Fruit fly (Drosophila melanogaster) whole organism, prepupa: ENCODE measurements around the gene CG10750.

Experiments used
- Blimp-1 ChIP-seq: fragments of 200-800 bp; sonication (Bioruptor generic); optimal IDR thresholded peaks from 3 replicates; lab custom pipeline; 2017; ENCODE audit warnings: missing biosample characterization, missing genetic modification characterization, mild to moderate bottlenecking, moderate library complexity, missing genetic modification reagents
- CG10631 ChIP-seq: fragments of 200-800 bp; sonication (Bioruptor generic); optimal IDR thresholded peaks from 2 replicates; lab custom pipeline; 2016; ENCODE audit warnings: missing biosample characterization, missing genetic modification characterization
- CG10669 ChIP-seq: fragments of 200-800 bp; sonication (Bioruptor generic); optimal IDR thresholded peaks from 3 replicates; lab custom pipeline; 2018; ENCODE audit warnings: missing biosample characterization, mild to moderate bottlenecking, missing genetic modification characterization, moderate library complexity
- CG11294 ChIP-seq: fragments of 200-800 bp; sonication (Bioruptor generic); IDR thresholded peaks from 2 replicates; pipeline ENCODE4 v1.3.6; 2022; ENCODE audit warnings: missing biosample characterization, missing genetic modification characterization
- CG11762 ChIP-seq: fragments of 200-800 bp; sonication (Bioruptor generic); optimal IDR thresholded peaks from 3 replicates; lab custom pipeline; 2016; ENCODE audit warnings: missing biosample characterization, missing genetic modification characterization; ENCODE audit not compliant: insufficient read depth
- CG11902 ChIP-seq: fragments of 200-800 bp; sonication (Bioruptor generic); optimal IDR thresholded peaks from 3 replicates; lab custom pipeline; 2016; ENCODE audit warnings: missing biosample characterization, missing genetic modification characterization
- CG3032 ChIP-seq: fragments of 200-800 bp; optimal IDR thresholded peaks from 2 replicates; lab custom pipeline; 2019; ENCODE audit warnings: missing biosample characterization, mild to moderate bottlenecking, missing genetic modification characterization, moderate library complexity
- CG31627 ChIP-seq: fragments of 200-800 bp; sonication (Bioruptor generic); optimal IDR thresholded peaks from 3 replicates; lab custom pipeline; 2016; ENCODE audit warnings: missing biosample characterization, missing genetic modification characterization
- CG32006 ChIP-seq: fragments of 200-800 bp; sonication (Bioruptor generic); optimal IDR thresholded peaks from 3 replicates; lab custom pipeline; 2017; ENCODE audit warnings: missing biosample characterization, mild to moderate bottlenecking, missing genetic modification characterization
- CG6163 ChIP-seq: fragments of 200-800 bp; sonication (Bioruptor generic); IDR thresholded peaks from 3 replicates; pipeline ENCODE4 v1.3.6; 2022; ENCODE audit warnings: missing biosample characterization, missing genetic modification characterization
- CG6276 ChIP-seq: fragments of 200-800 bp; sonication (Bioruptor generic); optimal IDR thresholded peaks from 2 replicates; lab custom pipeline; 2017; ENCODE audit warnings: missing biosample characterization, mild to moderate bottlenecking, missing genetic modification characterization
- CG6808 ChIP-seq: fragments of 200-800 bp; sonication (Bioruptor generic); optimal IDR thresholded peaks from 3 replicates; lab custom pipeline; 2017; ENCODE audit warnings: missing biosample characterization, missing genetic modification characterization, mild to moderate bottlenecking, moderate library complexity, missing genetic modification reagents
- CG6854 ChIP-seq: fragments of 200-800 bp; sonication (Bioruptor generic); optimal IDR thresholded peaks from 2 replicates; lab custom pipeline; 2017; ENCODE audit warnings: missing biosample characterization, mild to moderate bottlenecking, missing genetic modification characterization
- CG7368 ChIP-seq: fragments of 200-800 bp; sonication (Bioruptor generic); optimal IDR thresholded peaks from 3 replicates; lab custom pipeline; 2016; ENCODE audit warnings: missing biosample characterization, missing genetic modification characterization
- CG8119 ChIP-seq: fragments of 200-800 bp; sonication (Bioruptor generic); IDR thresholded peaks from 3 replicates; pipeline ENCODE4 v1.3.6; 2022; ENCODE audit warnings: missing biosample characterization, missing genetic modification characterization
- CG8632 ChIP-seq: fragments of 200-800 bp; sonication (Bioruptor generic); optimal IDR thresholded peaks from 3 replicates; lab custom pipeline; 2016; ENCODE audit warnings: missing biosample characterization, missing genetic modification characterization
- Eip75B ChIP-seq: fragments of 200-800 bp; sonication (Bioruptor generic); optimal IDR thresholded peaks from 3 replicates; lab custom pipeline; 2016; ENCODE audit warnings: missing biosample characterization, missing genetic modification characterization
- Eip78C ChIP-seq: fragments of 200-800 bp; sonication (Bioruptor generic); peaks from one replicate; lab custom pipeline; 2016; ENCODE audit warnings: missing biosample characterization, missing genetic modification characterization
- Ets96B ChIP-seq: fragments of 200-800 bp; optimal IDR thresholded peaks from 2 replicates; lab custom pipeline; 2019; ENCODE audit warnings: missing biosample characterization, mild to moderate bottlenecking, missing genetic modification characterization, moderate library complexity
- Hr38 ChIP-seq: sonication (Bioruptor generic); optimal IDR thresholded peaks from 2 replicates; lab custom pipeline; 2016; ENCODE audit warnings: missing biosample characterization, missing genetic modification characterization
- Hr39 ChIP-seq: fragments of 200-800 bp; sonication (Bioruptor generic); optimal IDR thresholded peaks from 2 replicates; lab custom pipeline; 2016; ENCODE audit warnings: missing biosample characterization, missing genetic modification characterization
- Hr4 ChIP-seq: fragments of 200-800 bp; sonication (Bioruptor generic); optimal IDR thresholded peaks from 3 replicates; lab custom pipeline; 2016; ENCODE audit warnings: missing biosample characterization, missing genetic modification characterization
- Met ChIP-seq: fragments of 200-800 bp; sonication (Bioruptor generic); optimal IDR thresholded peaks from 3 replicates; lab custom pipeline; 2016; ENCODE audit warnings: missing biosample characterization, missing genetic modification characterization
- Sox102F ChIP-seq: fragments of 200-800 bp; sonication (Bioruptor generic); optimal IDR thresholded peaks from 2 replicates; lab custom pipeline; 2016; ENCODE audit warnings: missing biosample characterization, mild to moderate bottlenecking, missing genetic modification characterization
- Sox14 ChIP-seq: fragments of 200-800 bp; sonication (Bioruptor generic); optimal IDR thresholded peaks from 3 replicates; lab custom pipeline; 2016; ENCODE audit warnings: missing biosample characterization, missing genetic modification characterization
- acj6 ChIP-seq: fragments of 200-800 bp; sonication (Bioruptor generic); optimal IDR thresholded peaks from 3 replicates; lab custom pipeline; 2016; ENCODE audit warnings: missing biosample characterization, missing genetic modification characterization
- eg ChIP-seq: fragments of 200-800 bp; sonication (Bioruptor generic); IDR thresholded peaks from 3 replicates; pipeline ENCODE4 v1.3.6; 2022; ENCODE audit warnings: missing biosample characterization, missing genetic modification characterization
- esn ChIP-seq: fragments of 200-800 bp; sonication (Bioruptor generic); optimal IDR thresholded peaks from 2 replicates; lab custom pipeline; 2016; ENCODE audit warnings: missing biosample characterization, mild to moderate bottlenecking, missing genetic modification characterization, moderate library complexity
- lz ChIP-seq: fragments of 200-800 bp; sonication (Bioruptor generic); optimal IDR thresholded peaks from 3 replicates; lab custom pipeline; 2016; ENCODE audit warnings: missing biosample characterization, missing genetic modification characterization
- net ChIP-seq: fragments of 200-800 bp; sonication (Bioruptor generic); optimal IDR thresholded peaks from 3 replicates; lab custom pipeline; 2016; ENCODE audit warnings: missing biosample characterization, missing genetic modification characterization
- ss ChIP-seq, 2 experiments: fragments of 200-800 bp; sonication (Bioruptor generic); optimal IDR thresholded peaks; 2 replicates in 1 of 2; 3 replicates in 1 of 2; lab custom pipeline; 2017 to 2018; ENCODE audit warnings: mild to moderate bottlenecking in 2 of 2, missing biosample characterization in 2 of 2, missing genetic modification characterization in 2 of 2, moderate library complexity in 1 of 2
- svp ChIP-seq: fragments of 200-800 bp; sonication (Bioruptor generic); peaks from one replicate; lab custom pipeline; 2016; ENCODE audit warnings: missing biosample characterization, missing genetic modification characterization
- topi ChIP-seq: fragments of 200-800 bp; sonication (Bioruptor generic); optimal IDR thresholded peaks from 3 replicates; lab custom pipeline; 2016; ENCODE audit warnings: missing biosample characterization, missing genetic modification characterization
- vri ChIP-seq: fragments of 200-800 bp; sonication (Bioruptor generic); optimal IDR thresholded peaks from 3 replicates; lab custom pipeline; 2016; ENCODE audit warnings: missing biosample characterization, mild to moderate bottlenecking, missing genetic modification characterization

CG10750 gene

dm6 chr2L:19317778-19318177, 17.7 kb downstream of the CG10750 start (continued):
- TF ChIP-seq CG11762 (GFP tag; lab: Kevin White, UChicago) (peak; percentile 60), Blimp-1 (GFP tag; lab: Kevin White, UChicago) (no peak), CG32006 (GFP tag; lab: Kevin White, UChicago) (peak; percentile 80), acj6 (GFP tag; lab: Kevin White, UChicago) (peak; percentile 56), Met (GFP tag; lab: Kevin White, UChicago) (peak; percentile 18), CG8119 (peak; percentile 68), Sox102F (GFP tag; lab: Kevin White, UChicago) (no peak), CG8632 (GFP tag; lab: Kevin White, UChicago) (peak; percentile 4), CG6276 (GFP tag; lab: Kevin White, UChicago) (peak; percentile 66), CG3032 (tag; lab: Kevin White, UChicago) (peak; percentile 27), CG6808 (GFP tag; lab: Kevin White, UChicago) (peak; percentile 4), Hr39 (GFP tag; lab: Kevin White, UChicago) (peak; percentile 12), CG7368 (GFP tag; lab: Kevin White, UChicago) (no peak), ss (GFP tag; optimal IDR thresholded peaks at IDR 0.05; lab: Kevin White, UChicago) (no peak), vri (GFP tag; lab: Kevin White, UChicago) (no peak), esn (GFP tag; lab: Kevin White, UChicago) (peak; percentile 24)

- TF ChIP-seq CG6163 (GFP tag; lab: Robert Waterston, UW) (0 out of 3 replicates have a peak, but pooled peaks have one; percentile 15), CG11294 (GFP tag; lab: Robert Waterston, UW) (no peak)
Observed at dm6 chr2L:19319334-19319733, 19.3 kb downstream of the CG10750 start.

DNA sequence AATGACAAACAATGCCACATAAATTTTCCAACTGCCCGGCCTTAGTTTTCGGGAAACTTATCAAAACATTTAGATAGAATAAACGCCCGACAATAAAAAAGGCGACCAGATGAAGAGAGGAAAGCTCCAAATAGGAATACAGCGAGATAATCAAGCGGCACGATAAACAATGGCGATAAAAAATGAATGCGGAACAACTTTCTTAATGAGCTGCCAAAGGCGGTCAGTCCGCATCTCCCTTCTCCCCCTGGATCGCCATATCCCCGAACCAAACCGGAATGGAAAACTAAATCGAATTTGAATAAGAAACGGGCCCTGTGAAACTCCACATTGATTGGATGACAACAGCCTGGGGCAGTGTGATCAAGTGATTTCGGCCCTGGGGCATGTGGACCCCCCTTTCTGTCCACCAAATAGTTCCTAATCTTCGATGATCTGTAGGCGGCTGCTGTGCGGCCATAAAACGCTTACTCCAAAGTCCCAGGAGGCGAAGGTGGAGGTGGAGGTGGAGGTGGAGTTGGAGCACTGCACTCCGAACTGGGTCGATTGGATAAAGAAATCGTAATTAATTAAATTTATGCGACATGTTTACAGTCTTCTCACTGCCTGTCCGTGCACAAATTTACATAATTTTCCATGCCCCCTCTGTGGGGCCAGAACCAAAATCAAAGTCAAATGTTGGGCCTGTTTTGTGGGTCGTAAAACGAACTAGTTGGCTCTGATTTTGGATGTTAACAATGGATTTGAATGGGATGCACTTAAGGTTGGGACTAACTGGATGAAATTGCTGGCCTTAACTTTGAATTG, 20.9 kb downstream of the CG10750 start:
- TF ChIP-seq Hr38 (GFP tag; lab: Kevin White, UChicago) (no peak), CG11902 (GFP tag; lab: Kevin White, UChicago) (no peak), acj6 (GFP tag; lab: Kevin White, UChicago) (no peak), Blimp-1 (GFP tag; lab: Kevin White, UChicago) (no peak), CG11762 (GFP tag; lab: Kevin White, UChicago) (no peak), CG11294 (GFP tag; lab: Robert Waterston, UW) (no peak)

- TF ChIP-seq eg (GFP tag; lab: Robert Waterston, UW) (no peak), Hr39 (GFP tag; lab: Kevin White, UChicago) (no peak), Ets96B (tag; lab: Kevin White, UChicago) (no peak), CG3032 (tag; lab: Kevin White, UChicago) (no peak), CG31627 (GFP tag; lab: Kevin White, UChicago) (no peak), CG8632 (GFP tag; lab: Kevin White, UChicago) (no peak), ss (GFP tag; optimal IDR thresholded peaks at IDR 0.05; lab: Kevin White, UChicago) (no peak), lz (GFP tag; lab: Kevin White, UChicago) (no peak), acj6 (GFP tag; lab: Kevin White, UChicago) (no peak), CG10669 (no peak), Hr4 (no peak), topi (no peak), net (GFP tag; lab: Kevin White, UChicago) (no peak), Sox14 (GFP tag; lab: Kevin White, UChicago) (no peak)
Observed at dm6 chr2L:19322744-19323143, 22.7 kb downstream of the CG10750 start.

DNA sequence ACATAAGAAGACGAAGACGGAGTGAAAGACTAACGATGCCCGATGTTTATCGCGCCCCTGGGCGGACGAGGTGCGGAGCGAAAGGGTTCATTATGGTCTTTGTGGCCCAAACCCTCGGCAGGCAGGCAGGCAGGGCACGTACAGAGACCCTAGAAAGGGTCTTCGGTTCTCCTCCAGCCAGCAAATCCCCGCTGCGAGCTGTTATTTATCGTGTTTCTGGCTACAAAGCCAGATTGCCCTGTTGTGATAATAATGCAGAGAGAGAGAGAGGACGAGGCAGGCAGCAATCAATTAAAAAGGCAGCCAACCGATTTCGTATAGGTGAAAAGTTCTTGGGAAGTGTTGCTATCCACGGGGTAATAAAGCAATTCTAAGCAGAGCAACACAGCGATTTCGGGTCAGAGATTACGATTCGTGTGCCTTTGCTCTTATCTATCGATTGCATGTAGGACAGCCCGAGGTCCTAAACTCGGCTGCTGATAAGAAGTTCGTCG, 23.5 kb downstream of the CG10750 start:
- TF ChIP-seq CG10631 (GFP tag; lab: Kevin White, UChicago) (no peak), Eip75B (no peak), CG6854 (GFP tag; lab: Kevin White, UChicago) (peak; percentile 64), svp (GFP tag; lab: Kevin White, UChicago) (peak; percentile 61), Sox102F (GFP tag; lab: Kevin White, UChicago) (peak; percentile 9), Eip78C (GFP tag; lab: Kevin White, UChicago) (peak; percentile 24), CG6808 (GFP tag; lab: Kevin White, UChicago) (peak; percentile 1)
